Worm (Caenorhabditis elegans): ENCODE measurements around the gene ncx-1.
A peak's percentile ranks its signal among the peaks of the same experiment; 100 is the strongest.

ncx-1 gene

ce11 chrV:20138407-20139044, 18.1 kb upstream of the ncx-1 start, which contains the start of gene Y113G7A.14:
Gene Y113G7A.14, minus strand, starts transcription at chrV:20138457.
- TF ChIP-seq lin-13 (GFP tag; optimal IDR thresholded peaks at IDR 0.05), result no peak
- TF ChIP-seq dve-1 (tag; optimal IDR thresholded peaks at IDR 0.05; ENCODE audit: insufficient read depth), result no peak
- no peak for TF ChIP-seq zfp-2 (tag; optimal IDR thresholded peaks at IDR 0.05)
- no peak for TF ChIP-seq pqm-1 (tag; optimal IDR thresholded peaks at IDR 0.05)
- no peak for TF ChIP-seq nhr-25 (tag; optimal IDR thresholded peaks at IDR 0.05; ENCODE audit: borderline replicate concordance, insufficient read depth)
- no peak for TF ChIP-seq hlh-11 (tag; optimal IDR thresholded peaks at IDR 0.05)
- no peak for TF ChIP-seq fos-1 (tag; optimal IDR thresholded peaks at IDR 0.05)
- TF ChIP-seq ZK546.5 (tag; optimal IDR thresholded peaks at IDR 0.05), result no peak
- TF ChIP-seq set-16 (GFP tag; IDR thresholded peaks at IDR 0.05), result peak; percentile 88
- TF ChIP-seq F44E2.7 (GFP tag; IDR thresholded peaks at IDR 0.05), result no peak
- peak; percentile 30 for TF ChIP-seq aha-1 (tag)
- no peak for TF ChIP-seq hif-1 (tag; optimal IDR thresholded peaks at IDR 0.05)
- no peak for TF ChIP-seq saeg-2 (GFP tag; IDR thresholded peaks at IDR 0.05)
- no peak for TF ChIP-seq ceh-62 (tag; optimal IDR thresholded peaks at IDR 0.05)
- TF ChIP-seq lin-38 (GFP tag; IDR thresholded peaks at IDR 0.05), result no peak
- no peak for TF ChIP-seq hlh-30 (tag; optimal IDR thresholded peaks at IDR 0.05; ENCODE audit: insufficient read depth)
- no peak for TF ChIP-seq madf-5 (GFP tag; IDR thresholded peaks at IDR 0.05)

- TF ChIP-seq aha-1 (tag) (peak; percentile 2), daf-16 (GFP tag; optimal IDR thresholded peaks at IDR 0.05) (no peak), daf-16 (tag; optimal IDR thresholded peaks at IDR 0.05) (no peak), lsy-2 (tag; optimal IDR thresholded peaks at IDR 0.05) (no peak), zip-11 (GFP tag; IDR thresholded peaks at IDR 0.05) (no peak), pha-4 (GFP tag; IDR thresholded peaks at IDR 0.05) (no peak), pha-4 (tag; optimal IDR thresholded peaks at IDR 0.05) (no peak)
These were observed 14.8 kb upstream of the ncx-1 start, which contains the start of gene Y113G7A.22 for ce11 chrV:20135247-20135646. Gene Y113G7A.22, minus strand, starts transcription at chrV:20135347.

DNA sequence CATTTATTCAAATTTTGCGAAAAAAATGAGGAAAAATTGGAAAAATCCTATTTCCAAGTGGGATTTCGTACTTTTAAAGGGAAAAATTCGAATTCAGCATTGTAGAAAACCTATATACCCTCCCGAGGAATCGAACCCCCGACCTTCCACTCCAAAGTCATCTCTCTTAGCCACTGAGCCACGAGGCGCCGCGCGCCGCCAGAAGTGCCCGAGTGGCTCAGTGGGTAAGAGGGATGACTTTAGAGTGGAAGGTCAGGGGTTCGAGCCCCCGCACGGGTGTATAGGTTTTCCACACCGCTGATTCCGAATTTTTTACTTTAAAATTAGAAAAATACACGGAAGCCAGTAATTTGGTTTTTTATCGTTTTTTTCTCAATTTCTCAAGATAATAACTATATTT, 14.3 kb upstream of the ncx-1 start:
- TF ChIP-seq madf-9 (GFP tag; conservative IDR thresholded peaks at IDR 0.05), result no peak
- TF ChIP-seq ceh-44 (GFP tag; IDR thresholded peaks at IDR 0.05), result 0 out of 2 replicates have a peak, but pooled peaks have one; percentile 37
- peak; percentile 71 for TF ChIP-seq set-16 (GFP tag; IDR thresholded peaks at IDR 0.05)
- 0 out of 2 replicates have a peak, but pooled peaks have one; percentile 26 for TF ChIP-seq tra-1 (GFP tag; IDR thresholded peaks at IDR 0.05)

ce11 chrV:20133163-20133562, 12.7 kb upstream of the ncx-1 start, which contains the start of gene ssu-1:
Gene ssu-1, minus strand, starts transcription at chrV:20133263.
- TF ChIP-seq lin-38 (GFP tag; IDR thresholded peaks at IDR 0.05), result no peak
- no peak for TF ChIP-seq F26F4.8 (GFP tag; conservative IDR thresholded peaks at IDR 0.05)
- no peak for TF ChIP-seq nhr-76 (tag; optimal IDR thresholded peaks at IDR 0.05)
- no peak for TF ChIP-seq hlh-11 (tag; optimal IDR thresholded peaks at IDR 0.05)
- no peak for TF ChIP-seq hmg-1.1 (GFP tag; IDR thresholded peaks at IDR 0.05)
- TF ChIP-seq attf-4 (tag; optimal IDR thresholded peaks at IDR 0.05), result no peak
- no peak for TF ChIP-seq dve-1 (tag; optimal IDR thresholded peaks at IDR 0.05; ENCODE audit: insufficient read depth)
- no peak for TF ChIP-seq spr-3 (GFP tag; optimal IDR thresholded peaks at IDR 0.05)

DNA sequence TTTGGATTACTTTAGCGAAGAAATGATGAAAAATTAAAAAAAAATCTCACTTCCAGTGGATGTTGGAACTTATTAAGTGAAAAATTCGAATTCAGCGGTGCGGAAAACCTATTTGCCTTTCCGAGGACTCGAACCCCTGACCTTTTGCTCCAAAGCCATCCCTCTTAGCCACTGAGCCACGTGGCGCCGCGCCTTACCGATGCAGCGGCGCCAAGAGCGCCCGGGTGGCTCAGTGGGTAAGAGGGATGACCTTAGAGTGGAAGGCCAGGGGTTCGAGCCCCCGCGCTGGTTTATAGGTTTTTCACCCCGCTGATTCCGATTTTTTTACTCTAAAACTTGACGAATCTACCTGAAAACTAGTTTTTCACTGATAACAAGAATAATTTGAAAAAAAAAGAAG, 7.1 kb upstream of the ncx-1 start:
- 0 out of 2 replicates have a peak, but pooled peaks have one; percentile 64 for TF ChIP-seq F44E2.7 (GFP tag; IDR thresholded peaks at IDR 0.05)
- no peak; the same call in 1 of the 2 replicates for TF ChIP-seq mxl-2 (GFP tag; conservative IDR thresholded peaks at IDR 0.05)
- TF ChIP-seq egl-43 (GFP tag; IDR thresholded peaks at IDR 0.05), result 0 out of 2 replicates have a peak, but pooled peaks have one; percentile 10
- TF ChIP-seq ceh-20 (GFP tag; IDR thresholded peaks at IDR 0.05), result no peak
- peak; percentile 40 for TF ChIP-seq aha-1 (tag)
- TF ChIP-seq set-16 (GFP tag; IDR thresholded peaks at IDR 0.05), result peak; percentile 90
- TF ChIP-seq tra-1 (GFP tag; IDR thresholded peaks at IDR 0.05), result peak; percentile 45; the same call in 1 of the 2 replicates
